Fruit fly (Drosophila melanogaster) whole organism: ENCODE measurements around the gene CG17681.

Source experiments
- CG8478 ChIP-seq: fragments of >200 bp; optimal IDR thresholded peaks from 2 replicates; lab custom pipeline; 2018; ENCODE audit warnings: inconsistent platforms
- usp ChIP-seq: fragments of >200 bp; optimal IDR thresholded peaks from 2 replicates; lab custom pipeline; 2017; ENCODE audit warnings: missing biosample characterization, missing genetic modification characterization, mixed read lengths

- TF ChIP-seq CG8478, result no peak
- TF ChIP-seq usp, result no peak
These were observed 717 bp upstream of the CG17681 start, which contains the start of gene Socs36E for dm6 chr2L:18152172-18152639.
